Fruit fly (Drosophila melanogaster): ENCODE measurements around the gene CG3168.

The CG3168 gene

DNA sequence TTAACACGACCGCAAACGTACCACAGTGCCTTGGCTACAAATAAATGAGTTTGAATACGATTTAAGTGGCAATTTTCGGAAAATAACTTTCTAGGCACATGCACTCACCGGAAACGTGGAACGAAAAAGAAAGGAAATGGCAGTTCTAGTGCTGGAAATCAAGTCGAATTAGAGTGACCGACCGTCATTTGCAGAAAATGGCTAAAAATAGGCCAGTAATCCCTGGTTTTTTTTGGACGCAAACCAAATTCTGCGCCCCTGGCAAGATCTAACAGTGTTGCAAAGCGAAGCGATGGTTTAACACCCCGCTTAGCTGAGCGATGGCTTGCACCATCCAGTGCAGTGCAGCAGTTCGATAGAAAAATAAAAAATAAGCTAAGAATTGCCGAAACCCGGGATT, 4.3 kb upstream of the CG3168 start, which contains the start of gene RpL17 (continued):
- TF ChIP-seq CG17612 (GFP tag; IDR thresholded peaks at IDR 0.05), result no peak
- 0 out of 2 replicates have a peak, but pooled peaks have one; percentile 42 for TF ChIP-seq bbx (GFP tag; IDR thresholded peaks at IDR 0.05; ENCODE audit: partially characterized antibody)
- TF ChIP-seq CG2120 (GFP tag; optimal IDR thresholded peaks at IDR 0.05), result peak; percentile 75
- peak; percentile 6 for TF ChIP-seq CG14965 (GFP tag; optimal IDR thresholded peaks at IDR 0.05; ENCODE audit: borderline replicate concordance)
- TF ChIP-seq Hand (GFP tag; optimal IDR thresholded peaks at IDR 0.05), result peak; percentile 82
- peak; percentile 60 for TF ChIP-seq Sry-δ (GFP tag; optimal IDR thresholded peaks at IDR 0.05)
- peak; percentile 72; the same call in 1 of the 2 replicates for TF ChIP-seq CG31441 (GFP tag; IDR thresholded peaks at IDR 0.05)
- peak; percentile 88 for TF ChIP-seq CG3407 (GFP tag; optimal IDR thresholded peaks at IDR 0.05)
- TF ChIP-seq HmgD (GFP tag; optimal IDR thresholded peaks at IDR 0.05), result peak; percentile 77
- TF ChIP-seq gfzf (GFP tag; optimal IDR thresholded peaks at IDR 0.05), result peak; percentile 92
- peak; percentile 71 for TF ChIP-seq CG11398 (GFP tag; optimal IDR thresholded peaks at IDR 0.05)
- TF ChIP-seq Mad (GFP tag; optimal IDR thresholded peaks at IDR 0.05), result peak; percentile 75
- TF ChIP-seq BtbVII (GFP tag; optimal IDR thresholded peaks at IDR 0.05), result peak; percentile 87
- TF ChIP-seq Dip2 (GFP tag; IDR thresholded peaks at IDR 0.05), result no peak
- TF ChIP-seq CG6272 (GFP tag; IDR thresholded peaks at IDR 0.05), result peak; percentile 71; the same call in 1 of the 2 replicates
- TF ChIP-seq CG14014 (GFP tag; IDR thresholded peaks at IDR 0.05), result peak; percentile 81
- TF ChIP-seq NC2β (GFP tag; optimal IDR thresholded peaks at IDR 0.05), result peak; percentile 98
- peak; percentile 75 for TF ChIP-seq ap (GFP tag; IDR thresholded peaks at IDR 0.05)
- TF ChIP-seq HLH4C (GFP tag; IDR thresholded peaks at IDR 0.05; ENCODE audit: partially characterized antibody), result peak; percentile 50; the same call in 1 of the 3 replicates
- no peak for TF ChIP-seq dan (GFP tag; IDR thresholded peaks at IDR 0.05)
- peak in 1 of 2 experiments; percentile 63 for TF ChIP-seq bsh (GFP tag; optimal IDR thresholded peaks at IDR 0.05)
- TF ChIP-seq CG4328 (GFP tag; optimal IDR thresholded peaks at IDR 0.05), result peak; percentile 73
- peak; percentile 73 for TF ChIP-seq Atf3 (GFP tag; optimal IDR thresholded peaks at IDR 0.05)
- peak; percentile 71 for TF ChIP-seq scrt (GFP tag; optimal IDR thresholded peaks at IDR 0.05)
- TF ChIP-seq CG13424 (tag; optimal IDR thresholded peaks at IDR 0.05), result peak; percentile 55
- TF ChIP-seq dati (GFP tag; IDR thresholded peaks at IDR 0.05), result peak; percentile 79
- TF ChIP-seq Tbp (GFP tag; optimal IDR thresholded peaks at IDR 0.05), result no peak
- peak; percentile 54 for TF ChIP-seq peb (GFP tag; IDR thresholded peaks at IDR 0.05)
- peak; percentile 93 for TF ChIP-seq CG13624 (GFP tag; optimal IDR thresholded peaks at IDR 0.05)
- TF ChIP-seq Dek (tag; optimal IDR thresholded peaks at IDR 0.05), result peak; percentile 76
- 0 out of 2 replicates have a peak, but pooled peaks have one; percentile 15 for TF ChIP-seq Poxn (GFP tag; IDR thresholded peaks at IDR 0.05)
- TF ChIP-seq yki (optimal IDR thresholded peaks at IDR 0.05), result no peak
- 0 out of 2 replicates have a peak, but pooled peaks have one; percentile 16 for TF ChIP-seq esg (GFP tag; conservative IDR thresholded peaks at IDR 0.05)
- peak; percentile 93 for TF ChIP-seq Mes4 (GFP tag; optimal IDR thresholded peaks at IDR 0.05)
- peak; percentile 67 for TF ChIP-seq CG3163 (GFP tag; optimal IDR thresholded peaks at IDR 0.05)
- TF ChIP-seq CG10209 (GFP tag; optimal IDR thresholded peaks at IDR 0.05), result peak; percentile 83
- TF ChIP-seq CG1792 (GFP tag; optimal IDR thresholded peaks at IDR 0.05), result peak; percentile 63
- peak; percentile 81 for TF ChIP-seq ac (GFP tag; optimal IDR thresholded peaks at IDR 0.05)
- peak; percentile 77 for TF ChIP-seq CG7839 (tag; optimal IDR thresholded peaks at IDR 0.05)
- peak; percentile 69 for TF ChIP-seq Myb (GFP tag; optimal IDR thresholded peaks at IDR 0.05)
- peak; percentile 82 for TF ChIP-seq CG12391 (tag; optimal IDR thresholded peaks at IDR 0.05)
- peak; percentile 80 for TF ChIP-seq H2.0 (GFP tag; IDR thresholded peaks at IDR 0.05)
- peak; percentile 48 for TF ChIP-seq zf30C (GFP tag; optimal IDR thresholded peaks at IDR 0.05)
- TF ChIP-seq chinmo (GFP tag; IDR thresholded peaks at IDR 0.05; ENCODE audit: partially characterized antibody), result no peak
- peak; percentile 91 for TF ChIP-seq CG11456 (GFP tag; IDR thresholded peaks at IDR 0.05)
- peak; percentile 65 for TF ChIP-seq CG43689 (GFP tag; IDR thresholded peaks at IDR 0.05)
- peak; percentile 82 for TF ChIP-seq gcm (GFP tag; optimal IDR thresholded peaks at IDR 0.05)
- peak; percentile 7 for TF ChIP-seq tio (GFP tag; optimal IDR thresholded peaks at IDR 0.05)
- TF ChIP-seq odd (GFP tag; optimal IDR thresholded peaks at IDR 0.05), result peak; percentile 90
- peak; percentile 17 for TF ChIP-seq D (optimal IDR thresholded peaks at IDR 0.05)
- TF ChIP-seq D (GFP tag; optimal IDR thresholded peaks at IDR 0.05), result peak; percentile 54

Measured in whole organism, embryonic.